Fruit fly (Drosophila melanogaster) whole organism, pupa: ENCODE measurements around the gene PK2-R2.
A peak's percentile ranks its signal among the peaks of the same experiment; 100 is the strongest.

Source experiments
- CG10348 ChIP-seq: fragments of 200-800 bp; sonication (Bioruptor generic); IDR thresholded peaks from 2 replicates; pipeline ENCODE4 v1.3.6; 2022; ENCODE audit warnings: missing biosample characterization, missing genetic modification characterization
- CG12605 ChIP-seq: fragments of 200-800 bp; sonication (Bioruptor generic); IDR thresholded peaks from 2 replicates; pipeline ENCODE4 v1.3.6; 2022; ENCODE audit warnings: missing biosample characterization, missing genetic modification characterization
- CG13204 ChIP-seq: fragments of 200-800 bp; sonication (Bioruptor generic); optimal IDR thresholded peaks from 2 replicates; lab custom pipeline; 2018; ENCODE audit warnings: missing biosample characterization, mild to moderate bottlenecking, missing genetic modification characterization, moderate library complexity
- CG14655 ChIP-seq: fragments of 200-800 bp; sonication (Bioruptor generic); optimal IDR thresholded peaks from 3 replicates; lab custom pipeline; 2017; ENCODE audit warnings: mild to moderate bottlenecking, missing biosample characterization, missing genetic modification reagents, missing genetic modification characterization
- CG15710 ChIP-seq: fragments of 200-800 bp; sonication (Bioruptor generic); optimal IDR thresholded peaks from 2 replicates; lab custom pipeline; 2018; ENCODE audit warnings: missing biosample characterization, mild to moderate bottlenecking, missing genetic modification characterization, moderate library complexity
- CG17806 ChIP-seq: fragments of 200-800 bp; sonication (Bioruptor generic); optimal IDR thresholded peaks from 2 replicates; lab custom pipeline; 2018; ENCODE audit warnings: missing biosample characterization, mild to moderate bottlenecking, missing genetic modification characterization, moderate library complexity
- CG32121 ChIP-seq: fragments of 200-800 bp; sonication (Bioruptor generic); IDR thresholded peaks from 2 replicates; pipeline ENCODE4 v1.3.6; 2022; ENCODE audit warnings: missing biosample characterization, missing genetic modification characterization
- CG34367 ChIP-seq: fragments of 200-800 bp; sonication (Bioruptor generic); optimal IDR thresholded peaks from 2 replicates; lab custom pipeline; 2018; ENCODE audit warnings: missing biosample characterization, mild to moderate bottlenecking, missing genetic modification characterization
- CG4496 ChIP-seq: fragments of 200-800 bp; sonication (Bioruptor generic); IDR thresholded peaks from 3 replicates; pipeline ENCODE4 v1.3.6; 2022; ENCODE audit warnings: missing biosample characterization, missing genetic modification characterization
- CG8159 ChIP-seq: fragments of 200-800 bp; sonication (Bioruptor generic); optimal IDR thresholded peaks from 3 replicates; lab custom pipeline; 2018; ENCODE audit warnings: missing biosample characterization, mild to moderate bottlenecking, missing genetic modification characterization, moderate library complexity
- CG8301 ChIP-seq: fragments of 200-800 bp; sonication (Bioruptor generic); optimal IDR thresholded peaks from 2 replicates; lab custom pipeline; 2018; ENCODE audit warnings: missing biosample characterization, mild to moderate bottlenecking, missing genetic modification characterization
- CG9948 ChIP-seq: fragments of 200-800 bp; sonication (Bioruptor generic); optimal IDR thresholded peaks from 2 replicates; lab custom pipeline; 2018; ENCODE audit warnings: missing biosample characterization, mild to moderate bottlenecking, missing genetic modification characterization, moderate library complexity
- D1 ChIP-seq: fragments of 200-800 bp; sonication (Bioruptor generic); optimal IDR thresholded peaks from 2 replicates; lab custom pipeline; 2018; ENCODE audit warnings: missing biosample characterization, mild to moderate bottlenecking, missing genetic modification characterization, moderate library complexity
- EcR ChIP-seq: fragments of 200-800 bp; sonication (Bioruptor generic); optimal IDR thresholded peaks from 3 replicates; lab custom pipeline; 2019; ENCODE audit warnings: missing biosample characterization, missing genetic modification characterization, mild to moderate bottlenecking, moderate library complexity, missing genetic modification reagents
- Ets98B ChIP-seq: fragments of 200-800 bp; sonication (Bioruptor generic); IDR thresholded peaks from 2 replicates; pipeline ENCODE4 v1.3.6; 2022; ENCODE audit warnings: missing biosample characterization, missing genetic modification characterization
- Pif1A ChIP-seq: fragments of 200-800 bp; sonication (Bioruptor generic); optimal IDR thresholded peaks from 3 replicates; lab custom pipeline; 2016; ENCODE audit warnings: missing biosample characterization, missing genetic modification characterization
- Pif1B ChIP-seq: fragments of 200-800 bp; sonication (Bioruptor generic); optimal IDR thresholded peaks from 3 replicates; lab custom pipeline; 2016; ENCODE audit warnings: missing biosample characterization, missing genetic modification characterization
- Snoo ChIP-seq: fragments of 200-800 bp; sonication (Bioruptor generic); optimal IDR thresholded peaks from 3 replicates; lab custom pipeline; 2017; ENCODE audit warnings: missing biosample characterization, mild to moderate bottlenecking, missing genetic modification characterization, inconsistent platforms
- fd96Ca ChIP-seq: fragments of 200-800 bp; sonication (Bioruptor generic); IDR thresholded peaks from 3 replicates; pipeline ENCODE4 v1.3.6; 2022; ENCODE audit warnings: missing biosample characterization, missing genetic modification characterization
- gl ChIP-seq: fragments of 200-800 bp; sonication (Bioruptor generic); optimal IDR thresholded peaks from 2 replicates; lab custom pipeline; 2018; ENCODE audit warnings: missing biosample characterization, mild to moderate bottlenecking, missing genetic modification characterization
- rn ChIP-seq: fragments of 200-800 bp; sonication (Bioruptor generic); IDR thresholded peaks from 2 replicates; pipeline ENCODE4 v1.3.6; 2022; ENCODE audit warnings: missing biosample characterization, missing genetic modification characterization

Gene PK2-R2

DNA sequence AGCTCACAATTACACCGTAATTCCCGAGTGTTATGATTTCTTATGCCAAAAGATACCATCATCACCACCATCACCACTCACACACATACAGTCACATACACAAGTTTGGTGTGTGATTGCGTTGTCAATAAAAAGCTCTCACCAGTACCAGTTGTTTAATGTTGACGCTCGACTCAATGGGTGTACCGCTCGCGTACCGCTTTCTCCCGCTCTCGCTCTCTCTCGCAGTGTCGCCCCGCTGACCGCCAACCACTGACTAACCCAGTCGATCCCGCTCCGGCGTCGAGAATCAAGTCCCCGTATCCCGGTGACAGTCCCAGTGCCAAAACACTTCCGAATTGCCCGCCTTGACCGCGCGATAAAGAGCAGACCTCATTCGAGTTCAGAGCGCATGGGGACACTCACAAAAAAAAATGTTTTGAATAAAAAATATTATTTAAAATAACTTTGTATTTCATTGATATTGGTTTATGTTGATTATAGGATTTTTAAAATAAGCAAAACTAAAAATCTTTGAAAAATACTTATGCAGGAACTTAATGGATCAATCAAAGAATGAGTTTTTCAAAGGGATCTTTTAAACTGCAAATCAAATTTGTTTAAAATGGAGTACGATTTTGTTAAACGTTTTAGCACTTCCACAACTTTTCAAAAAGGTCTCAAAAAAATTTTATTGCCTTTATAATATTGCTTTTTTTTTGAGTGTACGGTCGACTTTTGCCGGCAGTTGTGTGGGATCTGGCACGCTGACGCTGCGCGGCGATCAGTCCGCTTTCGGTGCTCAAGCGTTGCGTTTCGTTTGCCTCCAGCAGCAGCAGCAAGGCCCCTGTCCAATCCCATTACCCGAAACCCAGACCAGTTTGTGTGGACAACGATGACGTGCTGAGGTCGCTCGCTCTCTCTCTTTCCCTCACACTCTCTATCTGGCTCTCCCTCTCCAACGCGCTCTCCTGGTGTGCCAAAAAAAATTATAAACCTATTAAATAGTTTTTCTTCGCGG is 30.5 kb upstream of the PK2-R2 start, which contains the start of gene Dic1:
Dic1 (plus strand) TSS at position 764 of the 1,000 bp plus-strand sequence.
- peak; percentile 91 for TF ChIP-seq CG4496 (GFP tag; lab: Robert Waterston, UW)
- peak; percentile 98 for TF ChIP-seq D1 (tag; lab: Kevin White, UChicago)
- peak; percentile 98 for TF ChIP-seq CG8301 (tag; lab: Kevin White, UChicago)
- peak; percentile 56; the same call in 1 of the 2 replicates for TF ChIP-seq CG10348 (GFP tag; lab: Robert Waterston, UW)
- peak; percentile 98 for TF ChIP-seq CG14655
- TF ChIP-seq CG32121 (GFP tag; lab: Robert Waterston, UW), result peak; percentile 94
- TF ChIP-seq CG17806 (tag; lab: Kevin White, UChicago), result peak; percentile 96
- peak; percentile 94 for TF ChIP-seq CG13204 (GFP tag; lab: Kevin White, UChicago)
- peak; percentile 94 for TF ChIP-seq Pif1A (GFP tag; lab: Kevin White, UChicago)
- peak; percentile 95 for TF ChIP-seq CG15710 (tag; lab: Kevin White, UChicago)
- TF ChIP-seq CG34367 (tag; lab: Kevin White, UChicago), result peak; percentile 89
- TF ChIP-seq CG9948 (tag; lab: Kevin White, UChicago), result peak; percentile 94
- peak; percentile 39 for TF ChIP-seq EcR (GFP tag; lab: Kevin White, UChicago)
- peak; percentile 98 for TF ChIP-seq CG8159 (tag; lab: Kevin White, UChicago)
- TF ChIP-seq rn (GFP tag; lab: Robert Waterston, UW), result peak; percentile 85
- peak; percentile 93 for TF ChIP-seq Pif1B (GFP tag; lab: Kevin White, UChicago)
- peak; percentile 85 for TF ChIP-seq CG12605 (GFP tag; lab: Robert Waterston, UW)
- TF ChIP-seq Snoo, result peak; percentile 97
- peak; percentile 83 for TF ChIP-seq fd96Ca (GFP tag; lab: Robert Waterston, UW)
- peak; percentile 51 for TF ChIP-seq gl (tag; lab: Kevin White, UChicago)
- peak; percentile 90 for TF ChIP-seq Ets98B (GFP tag; lab: Robert Waterston, UW)

DNA sequence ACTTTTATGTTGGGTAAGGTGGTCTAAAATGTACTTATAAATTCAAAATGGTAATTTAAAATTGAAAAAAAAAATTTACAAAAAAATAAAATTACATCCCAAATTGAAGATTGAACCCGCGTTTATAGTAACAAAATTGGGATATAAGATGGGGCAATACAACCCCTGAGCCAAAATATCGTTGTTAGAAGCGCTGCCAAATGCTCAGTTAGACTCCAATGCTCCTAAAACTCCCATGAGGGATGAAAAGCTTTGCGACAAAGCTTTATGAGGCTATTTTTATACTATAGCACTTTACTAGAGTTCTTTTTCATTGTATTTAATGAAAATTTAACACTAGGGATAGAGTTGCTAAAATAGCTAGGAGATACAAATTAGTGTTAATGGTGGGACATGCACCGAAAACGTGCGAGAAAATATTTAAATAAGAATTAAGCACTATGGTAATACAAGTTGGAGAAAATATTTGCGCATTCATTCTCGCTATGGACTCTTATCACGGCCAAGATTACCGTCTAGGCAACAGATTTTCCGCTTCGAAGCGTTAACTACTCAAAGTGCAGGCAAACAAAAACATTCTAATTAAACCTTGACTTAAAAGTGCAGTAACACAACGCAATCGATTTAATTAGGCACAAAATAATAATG is 29.5 kb upstream of the PK2-R2 start:
- no peak for TF ChIP-seq Snoo
- TF ChIP-seq EcR (GFP tag; lab: Kevin White, UChicago), result no peak
- no peak for TF ChIP-seq CG8159 (tag; lab: Kevin White, UChicago)
- no peak for TF ChIP-seq CG17806 (tag; lab: Kevin White, UChicago)
- TF ChIP-seq CG15710 (tag; lab: Kevin White, UChicago), result no peak
- no peak for TF ChIP-seq Ets98B (GFP tag; lab: Robert Waterston, UW)
- no peak for TF ChIP-seq CG8301 (tag; lab: Kevin White, UChicago)
- TF ChIP-seq CG32121 (GFP tag; lab: Robert Waterston, UW), result no peak
- TF ChIP-seq CG12605 (GFP tag; lab: Robert Waterston, UW), result no peak
- TF ChIP-seq CG34367 (tag; lab: Kevin White, UChicago), result no peak
- no peak for TF ChIP-seq gl (tag; lab: Kevin White, UChicago)
- no peak for TF ChIP-seq fd96Ca (GFP tag; lab: Robert Waterston, UW)
- TF ChIP-seq Pif1A (GFP tag; lab: Kevin White, UChicago), result no peak
- no peak for TF ChIP-seq rn (GFP tag; lab: Robert Waterston, UW)

DNA sequence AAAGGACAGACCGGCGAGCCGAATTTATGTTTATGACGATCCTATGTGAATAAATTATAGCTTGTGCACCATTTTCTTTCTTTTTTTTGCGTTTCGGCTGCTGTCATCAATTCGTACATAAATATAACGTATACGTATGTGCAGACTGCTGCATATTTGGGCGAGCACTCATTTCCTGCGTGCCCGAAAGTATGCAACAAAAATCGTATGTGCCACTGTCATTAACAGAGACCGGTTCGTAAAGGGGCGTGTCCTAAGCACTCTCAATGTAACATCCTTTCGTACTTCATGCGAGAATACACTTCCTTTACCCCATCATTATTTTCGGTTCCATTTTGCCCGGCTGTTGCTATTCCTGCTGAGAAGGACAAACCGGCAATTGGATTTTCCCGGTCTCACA is 26.1 kb upstream of the PK2-R2 start:
- peak; percentile 30 for TF ChIP-seq Pif1A (GFP tag; lab: Kevin White, UChicago)
- TF ChIP-seq CG4496 (GFP tag; lab: Robert Waterston, UW), result peak; percentile 78
- TF ChIP-seq D1 (tag; lab: Kevin White, UChicago), result peak; percentile 18
- TF ChIP-seq rn (GFP tag; lab: Robert Waterston, UW), result no peak

DNA sequence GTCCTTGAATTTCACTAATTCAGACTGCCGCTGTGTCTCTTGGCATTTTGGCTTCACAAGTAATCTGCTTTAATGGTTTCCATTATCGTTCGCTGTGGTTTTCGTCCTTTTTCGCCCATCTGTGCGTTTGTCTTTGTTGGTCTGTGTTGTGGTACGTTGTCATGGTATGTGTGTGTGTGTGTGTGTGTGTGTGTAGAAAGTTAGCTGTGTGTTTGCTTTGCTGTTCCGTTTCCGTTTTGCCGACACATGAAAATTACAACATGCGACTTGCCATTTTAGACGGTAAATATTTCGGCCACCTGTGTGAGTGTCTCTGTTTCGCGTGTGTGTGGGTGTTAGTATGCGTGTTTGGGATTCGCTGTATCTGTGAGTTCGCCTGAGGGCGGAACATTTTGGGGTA is 23.0 kb upstream of the PK2-R2 start:
- no peak for TF ChIP-seq Ets98B (GFP tag; lab: Robert Waterston, UW)
- TF ChIP-seq Pif1A (GFP tag; lab: Kevin White, UChicago), result no peak
- no peak for TF ChIP-seq CG12605 (GFP tag; lab: Robert Waterston, UW)
- no peak for TF ChIP-seq CG17806 (tag; lab: Kevin White, UChicago)
- TF ChIP-seq gl (tag; lab: Kevin White, UChicago), result no peak
- no peak for TF ChIP-seq fd96Ca (GFP tag; lab: Robert Waterston, UW)
- TF ChIP-seq CG34367 (tag; lab: Kevin White, UChicago), result no peak
- no peak for TF ChIP-seq CG8159 (tag; lab: Kevin White, UChicago)
- no peak for TF ChIP-seq Snoo
- no peak for TF ChIP-seq rn (GFP tag; lab: Robert Waterston, UW)
- TF ChIP-seq CG9948 (tag; lab: Kevin White, UChicago), result no peak
- TF ChIP-seq Pif1B (GFP tag; lab: Kevin White, UChicago), result no peak
- no peak for TF ChIP-seq CG4496 (GFP tag; lab: Robert Waterston, UW)
- TF ChIP-seq CG13204 (GFP tag; lab: Kevin White, UChicago), result no peak
- TF ChIP-seq CG10348 (GFP tag; lab: Robert Waterston, UW), result no peak
- TF ChIP-seq EcR (GFP tag; lab: Kevin White, UChicago), result no peak
- no peak for TF ChIP-seq D1 (tag; lab: Kevin White, UChicago)
- TF ChIP-seq CG15710 (tag; lab: Kevin White, UChicago), result no peak
- TF ChIP-seq CG8301 (tag; lab: Kevin White, UChicago), result no peak
- no peak for TF ChIP-seq CG14655
- TF ChIP-seq, all 21 proteins: peak for 0
